Worm (Caenorhabditis elegans): ENCODE data around the gene Y102F5A.1.
A peak's percentile ranks its signal among the peaks of the same experiment; 100 is the strongest.

The Y102F5A.1 gene

DNA sequence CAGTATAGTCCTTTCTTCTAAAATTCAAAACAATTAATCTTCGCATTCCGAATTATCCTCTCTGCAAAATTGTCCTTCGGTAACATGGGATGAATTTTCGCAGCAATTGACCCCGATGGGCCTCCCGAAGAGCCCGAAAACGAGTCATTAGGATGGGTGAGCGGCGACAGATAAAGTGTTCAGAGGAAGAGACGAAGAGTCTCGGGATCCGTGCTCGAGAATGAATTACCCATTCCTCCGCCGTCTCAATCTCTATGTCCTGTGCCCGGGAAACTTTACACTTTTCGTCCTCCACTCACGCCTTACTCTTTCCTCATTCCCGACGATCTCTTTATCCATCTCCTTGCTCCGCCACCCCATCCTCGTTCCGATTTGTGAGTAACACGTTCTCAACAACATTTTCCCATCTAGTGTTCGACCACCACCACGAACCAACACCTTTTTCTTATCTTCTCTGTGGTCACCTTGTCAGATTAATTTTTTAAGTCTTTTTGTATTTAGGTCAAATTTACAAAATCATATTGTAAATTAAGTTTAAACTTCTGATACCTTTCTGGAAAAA is 37.1 kb upstream of the Y102F5A.1 start:
- peak; percentile 90 for TF ChIP-seq aha-1 (tag)
- no peak for TF ChIP-seq F44E2.7 (GFP tag; IDR thresholded peaks at IDR 0.05)
- TF ChIP-seq hlh-11 (tag; optimal IDR thresholded peaks at IDR 0.05): peak; percentile 19
- peak in 1 of 2 experiments; percentile 94 for TF ChIP-seq unc-62 (GFP tag; optimal IDR thresholded peaks at IDR 0.05 in 1 of 2)
- TF ChIP-seq unc-62 (tag; optimal IDR thresholded peaks at IDR 0.05): no peak

DNA sequence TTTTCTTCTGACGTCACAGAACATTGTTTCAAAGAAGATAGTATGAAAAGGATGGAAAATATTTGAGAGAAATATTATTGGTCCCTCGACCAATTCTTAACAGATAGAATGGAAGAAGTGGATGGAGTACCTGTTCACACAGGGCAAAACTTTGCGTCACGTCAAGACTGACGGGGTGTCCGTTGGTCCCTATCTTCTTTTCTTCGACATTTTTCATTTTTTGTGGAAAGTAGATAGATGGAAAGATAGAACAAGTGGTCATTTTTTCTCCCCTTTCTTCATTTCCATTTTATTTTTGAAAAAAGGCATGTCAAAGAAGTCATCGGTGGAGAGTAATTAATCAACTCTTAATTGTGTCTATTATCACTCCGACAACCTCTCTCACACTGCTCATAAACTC is 34.6 kb upstream of the Y102F5A.1 start:
- TF ChIP-seq F37D6.2 (tag; optimal IDR thresholded peaks at IDR 0.05) (no peak), daf-16 (GFP tag; optimal IDR thresholded peaks at IDR 0.05) (peak in 1 of 2 experiments; percentile 41), daf-16 (tag; optimal IDR thresholded peaks at IDR 0.05) (no peak), rbr-2 (tag; optimal IDR thresholded peaks at IDR 0.05) (no peak), nhr-28 (tag; optimal IDR thresholded peaks at IDR 0.05) (no peak), Y75B8A.6 (GFP tag; IDR thresholded peaks at IDR 0.05) (no peak)

DNA sequence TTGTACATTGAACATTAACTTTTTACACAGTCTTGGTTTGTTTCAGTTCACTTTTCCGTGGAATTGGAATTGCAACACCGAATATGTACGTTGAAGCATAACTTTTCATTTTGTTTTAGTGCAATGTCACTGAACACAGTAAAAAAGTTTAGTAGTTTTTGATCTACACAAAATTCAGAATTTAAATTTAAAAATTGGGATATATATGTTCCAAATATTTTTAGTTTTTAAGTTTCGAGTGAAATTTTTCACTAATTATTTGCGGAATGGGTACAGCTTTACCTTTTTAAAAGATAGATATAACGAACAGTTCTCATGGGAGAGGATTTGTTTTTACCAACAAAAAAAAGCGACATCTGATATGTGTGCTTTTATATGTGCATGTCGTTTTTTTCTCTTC is 32.7 kb upstream of the Y102F5A.1 start:
- peak; percentile 92 for TF ChIP-seq aha-1 (tag)
- no peak for TF ChIP-seq ceh-44 (GFP tag; IDR thresholded peaks at IDR 0.05)

DNA sequence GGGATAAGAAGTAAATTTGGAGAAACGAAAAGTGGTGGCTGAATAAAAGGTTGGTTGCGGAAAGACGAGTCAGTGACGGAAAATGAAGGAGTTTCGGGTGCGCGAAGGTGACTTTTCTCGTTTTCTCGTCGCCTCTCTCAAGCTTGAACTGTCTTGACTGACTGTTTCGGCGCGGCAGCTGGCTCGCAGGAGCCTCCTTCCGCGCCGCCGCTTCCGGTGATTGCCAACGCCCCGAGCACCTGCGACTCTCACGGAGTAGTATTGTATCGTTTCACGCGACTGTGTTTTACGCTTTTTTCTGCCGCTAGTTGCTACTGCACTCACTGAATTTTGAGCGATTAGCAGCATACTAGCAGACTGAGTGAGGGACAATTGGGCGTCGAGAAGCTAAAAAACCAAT is 30.5 kb upstream of the Y102F5A.1 start, which contains the start of gene C34E11.2:
Gene C34E11.2, minus strand, starts transcription at position 84 of the 400 bp plus-strand sequence.
- no peak for TF ChIP-seq pha-4 (GFP tag; IDR thresholded peaks at IDR 0.05)
- TF ChIP-seq pha-4 (tag; optimal IDR thresholded peaks at IDR 0.05): no peak
- no peak for TF ChIP-seq ceh-20 (GFP tag; IDR thresholded peaks at IDR 0.05)
- peak; percentile 87 for TF ChIP-seq set-16 (GFP tag; IDR thresholded peaks at IDR 0.05)
- TF ChIP-seq egl-43 (GFP tag; IDR thresholded peaks at IDR 0.05): 0 out of 2 replicates have a peak, but pooled peaks have one; percentile 44

DNA sequence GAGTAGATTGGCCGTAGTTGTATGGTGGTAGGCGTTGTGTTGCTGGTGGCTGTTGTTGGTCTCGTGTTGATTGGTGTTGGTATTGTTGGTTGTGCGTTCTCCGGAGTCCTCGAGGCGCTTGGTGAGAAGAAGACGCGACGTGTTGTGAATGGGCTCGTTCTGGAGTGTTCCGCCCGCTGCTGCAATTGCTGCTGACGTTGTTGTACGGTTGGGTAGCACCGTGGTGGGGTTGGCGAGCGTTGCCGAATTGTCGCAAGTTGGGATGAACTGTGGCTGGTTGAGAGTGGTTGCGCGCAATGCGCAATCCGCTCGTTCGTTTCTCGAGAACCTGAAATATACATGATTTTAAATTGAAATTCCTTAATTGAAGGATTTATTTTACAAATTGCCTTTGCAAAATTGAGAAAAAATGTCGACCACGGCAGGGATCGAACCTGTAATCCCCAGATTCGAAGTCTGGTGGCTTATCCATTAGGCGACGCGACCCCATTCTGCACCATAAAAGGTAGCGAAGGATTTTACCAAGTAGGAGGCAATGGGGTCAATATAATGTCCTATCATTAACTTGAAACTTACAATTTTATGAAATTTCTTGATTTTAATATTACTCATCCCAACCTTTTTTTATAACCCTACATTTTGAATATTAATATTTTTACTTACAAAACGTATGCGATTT is 22.2 kb upstream of the Y102F5A.1 start:
- peak in 1 of 2 experiments; percentile 79 for TF ChIP-seq unc-62 (GFP tag; optimal IDR thresholded peaks at IDR 0.05 in 1 of 2)
- no peak for TF ChIP-seq unc-62 (tag; optimal IDR thresholded peaks at IDR 0.05)
- TF ChIP-seq ztf-7 (tag; optimal IDR thresholded peaks at IDR 0.05): no peak
- TF ChIP-seq hlh-11 (tag; optimal IDR thresholded peaks at IDR 0.05): no peak
- no peak for TF ChIP-seq snpc-4 (tag; optimal IDR thresholded peaks at IDR 0.05)
- TF ChIP-seq set-16 (GFP tag; IDR thresholded peaks at IDR 0.05): peak; percentile 53
- TF ChIP-seq egl-43 (GFP tag; IDR thresholded peaks at IDR 0.05): 0 out of 2 replicates have a peak, but pooled peaks have one; percentile 26
- no peak for TF ChIP-seq nhr-48 (tag; optimal IDR thresholded peaks at IDR 0.05)

DNA sequence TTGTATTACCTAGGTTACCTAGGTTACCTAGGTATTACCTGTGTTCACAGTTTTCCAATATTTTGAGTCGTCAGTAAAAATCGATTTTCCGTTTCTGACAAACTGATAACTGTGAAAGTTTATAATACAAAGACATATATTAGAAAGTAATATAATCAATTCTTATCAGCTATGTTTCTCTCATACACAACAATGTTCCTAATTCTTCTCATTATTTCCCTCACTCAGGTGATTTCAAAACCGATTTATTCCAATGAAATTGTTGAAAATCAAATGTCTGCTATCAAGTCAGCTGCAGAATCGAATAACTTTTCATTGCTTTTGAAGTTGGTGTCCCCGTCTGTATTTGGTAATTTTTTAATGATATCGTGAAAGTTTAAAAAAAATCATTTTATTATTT is 19.9 kb upstream of the Y102F5A.1 start, which contains the start of gene C34E11.4:
Gene C34E11.4, plus strand, starts transcription at position 154 of the 400 bp plus-strand sequence.
- TF ChIP-seq lin-29 (GFP tag; IDR thresholded peaks at IDR 0.05) (no peak), nhr-11 (tag; optimal IDR thresholded peaks at IDR 0.05) (no peak), nhr-28 (tag; optimal IDR thresholded peaks at IDR 0.05) (peak; percentile 6), daf-16 (GFP tag; optimal IDR thresholded peaks at IDR 0.05) (no peak), daf-16 (tag; optimal IDR thresholded peaks at IDR 0.05) (peak; percentile 55), daf-8 (GFP tag; IDR thresholded peaks at IDR 0.05) (no peak)

DNA sequence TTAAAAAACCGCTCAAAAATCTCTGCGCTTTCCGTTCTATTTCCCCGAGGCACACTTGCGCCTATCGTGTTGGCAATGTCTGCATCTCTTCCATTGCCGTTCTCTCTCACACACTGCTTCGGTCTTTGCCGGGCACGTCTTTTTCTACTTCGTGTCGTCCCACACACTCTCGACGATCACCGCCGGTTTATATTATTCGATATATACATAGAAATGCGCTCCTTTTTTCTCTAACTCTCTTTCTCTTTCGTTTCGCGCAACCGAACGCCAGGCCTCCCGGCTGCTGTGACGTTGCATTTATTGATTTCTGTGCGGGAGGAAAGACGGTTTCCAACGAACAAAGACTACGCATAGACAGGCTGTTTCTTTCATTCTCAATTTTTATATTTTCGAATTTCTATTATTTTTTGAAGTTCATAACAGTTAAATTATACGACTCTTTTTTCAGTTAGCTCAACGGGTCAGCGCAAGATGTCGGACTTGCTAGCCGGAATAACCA is 14.0 kb upstream of the Y102F5A.1 start, which contains the start of gene rsd-3:
Gene rsd-3, plus strand, starts transcription at position 449 of the 499 bp plus-strand sequence.
- TF ChIP-seq jun-1 (tag; optimal IDR thresholded peaks at IDR 0.05) (no peak), snpc-4 (tag; optimal IDR thresholded peaks at IDR 0.05) (no peak), unc-62 (GFP tag; optimal IDR thresholded peaks at IDR 0.05 in 1 of 2) (peak in 1 of 2 experiments; percentile 87), unc-62 (tag; optimal IDR thresholded peaks at IDR 0.05) (no peak), dve-1 (tag; optimal IDR thresholded peaks at IDR 0.05; ENCODE audit: insufficient read depth) (peak; percentile 81), nhr-6 (tag; optimal IDR thresholded peaks at IDR 0.05) (peak; percentile 56), saeg-2 (GFP tag; IDR thresholded peaks at IDR 0.05) (no peak), lin-38 (GFP tag; IDR thresholded peaks at IDR 0.05) (0 out of 2 replicates have a peak, but pooled peaks have one; percentile 24), madf-5 (GFP tag; IDR thresholded peaks at IDR 0.05) (no peak), lsy-2 (tag; optimal IDR thresholded peaks at IDR 0.05) (peak in 1 of 2 experiments; percentile 49), dmd-6 (GFP tag; IDR thresholded peaks at IDR 0.05) (peak; percentile 50), rbr-2 (tag; optimal IDR thresholded peaks at IDR 0.05) (peak; percentile 71), nhr-111 (GFP tag; optimal IDR thresholded peaks at IDR 0.05) (no peak), daf-8 (GFP tag; IDR thresholded peaks at IDR 0.05) (no peak), mxl-3 (GFP tag; optimal IDR thresholded peaks at IDR 0.05) (peak; percentile 63), arid-1 (GFP tag; conservative IDR thresholded peaks at IDR 0.05) (no peak), ctbp-1 (GFP tag; IDR thresholded peaks at IDR 0.05) (peak; percentile 52; the same call in 1 of the 2 replicates), ztf-11 (tag; optimal IDR thresholded peaks at IDR 0.05) (no peak), zip-11 (GFP tag; IDR thresholded peaks at IDR 0.05) (no peak)

Measured in whole organism, L4 larva.